Worm (Caenorhabditis elegans): ENCODE data around the gene icl-1.

Gene icl-1

ce11 chrV:726573-727483 lies 976 bp downstream of the icl-1 start:
- TF ChIP-seq lsy-2 (tag; optimal IDR thresholded peaks at IDR 0.05) (peak in 1 of 2 experiments; percentile 23), lin-11 (tag; optimal IDR thresholded peaks at IDR 0.05) (peak; percentile 38), mab-5 (tag; optimal IDR thresholded peaks at IDR 0.05) (no peak), snpc-4 (tag; optimal IDR thresholded peaks at IDR 0.05) (no peak), crh-2 (tag; optimal IDR thresholded peaks at IDR 0.05) (peak; percentile 24), F13H6.1 (tag; optimal IDR thresholded peaks at IDR 0.05) (no peak), sma-9 (GFP tag; optimal IDR thresholded peaks at IDR 0.05) (peak; percentile 20), sma-9 (tag; optimal IDR thresholded peaks at IDR 0.05) (no peak), fos-1 (tag; optimal IDR thresholded peaks at IDR 0.05) (peak; percentile 1), alr-1 (tag; optimal IDR thresholded peaks at IDR 0.05) (no peak), nhr-25 (tag; optimal IDR thresholded peaks at IDR 0.05) (no peak), ztf-1 (GFP tag; conservative IDR thresholded peaks at IDR 0.05) (no peak), nhr-21 (tag; optimal IDR thresholded peaks at IDR 0.05) (peak; percentile 41), nhr-11 (tag; optimal IDR thresholded peaks at IDR 0.05) (no peak), unc-62 (GFP tag; optimal IDR thresholded peaks at IDR 0.05) (no peak), sma-3 (GFP tag; optimal IDR thresholded peaks at IDR 0.05) (no peak), ztf-4 (tag; optimal IDR thresholded peaks at IDR 0.05) (no peak), elt-1 (tag; optimal IDR thresholded peaks at IDR 0.05) (no peak), ztf-11 (tag; optimal IDR thresholded peaks at IDR 0.05) (no peak), lin-13 (GFP tag; optimal IDR thresholded peaks at IDR 0.05) (peak; percentile 48), unc-55 (GFP tag; optimal IDR thresholded peaks at IDR 0.05) (no peak), mdl-1 (tag; optimal IDR thresholded peaks at IDR 0.05) (no peak), nhr-10 (tag; optimal IDR thresholded peaks at IDR 0.05) (no peak), ZK546.5 (tag; optimal IDR thresholded peaks at IDR 0.05) (no peak), nhr-129 (tag; optimal IDR thresholded peaks at IDR 0.05) (peak; percentile 19), ceh-82 (tag; optimal IDR thresholded peaks at IDR 0.05) (no peak), dmd-4 (tag; optimal IDR thresholded peaks at IDR 0.05) (no peak), nhr-6 (tag; optimal IDR thresholded peaks at IDR 0.05) (peak; percentile 59), ama-1 (optimal IDR thresholded peaks at IDR 0.05) (peak; percentile 76), nhr-237 (tag; optimal IDR thresholded peaks at IDR 0.05) (no peak), R02D3.7 (tag; optimal IDR thresholded peaks at IDR 0.05) (no peak), peb-1 (tag; optimal IDR thresholded peaks at IDR 0.05) (no peak)

- peak; percentile 27 for TF ChIP-seq Y55F3AM.14 (GFP tag; optimal IDR thresholded peaks at IDR 0.05)
- TF ChIP-seq F13H6.1 (tag; optimal IDR thresholded peaks at IDR 0.05) = no peak
- TF ChIP-seq ztf-1 (GFP tag; conservative IDR thresholded peaks at IDR 0.05) = no peak
- no peak for TF ChIP-seq lin-39 (tag; optimal IDR thresholded peaks at IDR 0.05)
- no peak for TF ChIP-seq nhr-25 (tag; optimal IDR thresholded peaks at IDR 0.05)
- no peak for TF ChIP-seq unc-39 (tag; optimal IDR thresholded peaks at IDR 0.05)
- TF ChIP-seq mdl-1 (tag; optimal IDR thresholded peaks at IDR 0.05) = no peak
- no peak for TF ChIP-seq nhr-237 (tag; optimal IDR thresholded peaks at IDR 0.05)
- no peak for TF ChIP-seq ztf-11 (tag; optimal IDR thresholded peaks at IDR 0.05)
- no peak for TF ChIP-seq ztf-4 (tag; optimal IDR thresholded peaks at IDR 0.05)
- no peak for TF ChIP-seq peb-1 (tag; optimal IDR thresholded peaks at IDR 0.05)
- TF ChIP-seq ama-1 (optimal IDR thresholded peaks at IDR 0.05) = peak; percentile 94
- TF ChIP-seq ZK546.5 (tag; optimal IDR thresholded peaks at IDR 0.05) = no peak
- TF ChIP-seq nhr-23 (tag; optimal IDR thresholded peaks at IDR 0.05) = no peak
- TF ChIP-seq egl-27 (tag; optimal IDR thresholded peaks at IDR 0.05) = no peak
- TF ChIP-seq crh-2 (tag; optimal IDR thresholded peaks at IDR 0.05) = peak; percentile 14
- peak in 1 of 2 experiments; percentile 29 for TF ChIP-seq lsy-2 (tag; optimal IDR thresholded peaks at IDR 0.05)
- TF ChIP-seq lin-13 (GFP tag; optimal IDR thresholded peaks at IDR 0.05) = no peak
Observed at ce11 chrV:725807-726572, 1.8 kb downstream of the icl-1 start.
